Worm (Caenorhabditis elegans) whole organism, young adult: ENCODE results near the gene srlf-36.

ENCODE experiments used
- Y53F4B.3 ChIP-seq: fragments of 200-800 bp; sonication (Bioruptor generic); IDR thresholded peaks from 2 replicates; pipeline ENCODE4 v1.3.6; 2022; ENCODE audit warnings: missing genetic modification reagents, missing genetic modification characterization, missing compliant biosample characterization
- ama-1 ChIP-seq, 3 experiments: fragments of 150-350 bp in 1 of 3; sonication (generic microtip) in 2 of 3; optimal IDR thresholded peaks; 2 replicates each; lab custom pipeline; 2014 to 2018; ENCODE audit warnings: missing biosample characterization in 2 of 3, missing genetic modification characterization in 2 of 3, missing genetic modification reagents in 2 of 3
- die-1 ChIP-seq: sonication (generic microtip); optimal IDR thresholded peaks from 2 replicates; lab custom pipeline; 2016; ENCODE audit warnings: missing genotype, mild to moderate bottlenecking, missing genetic modification characterization, missing compliant biosample characterization
- fkh-3 ChIP-seq: sonication (generic microtip); optimal IDR thresholded peaks from 2 replicates; lab custom pipeline; 2016; ENCODE audit warnings: mild to moderate bottlenecking, missing genetic modification characterization, missing compliant biosample characterization
- him-1 ChIP-seq: sonication (generic microtip); optimal IDR thresholded peaks from 2 replicates; lab custom pipeline; 2016; ENCODE audit warnings: missing genotype, missing genetic modification reagents, missing genetic modification characterization, missing compliant biosample characterization
- mes-4 ChIP-seq: sonication (generic microtip); optimal IDR thresholded peaks from 2 replicates; lab custom pipeline; 2016; ENCODE audit warnings: missing genotype, missing genetic modification characterization, missing compliant biosample characterization
- nfya-1 ChIP-seq: sonication (generic microtip); optimal IDR thresholded peaks from 2 replicates; lab custom pipeline; 2017; ENCODE audit warnings: antibody characterized with exemption, missing compliant biosample characterization, missing genetic modification characterization, borderline replicate concordance; ENCODE audit not compliant: insufficient read depth
- tlf-1 ChIP-seq: fragments of 200-800 bp; sonication (Bioruptor generic); optimal IDR thresholded peaks from 2 replicates; lab custom pipeline; 2018; ENCODE audit warnings: mild to moderate bottlenecking, missing genetic modification characterization, missing compliant biosample characterization
- unc-62 ChIP-seq: fragments of 150-350 bp; optimal IDR thresholded peaks from 2 replicates; lab custom pipeline; 2014; ENCODE audit warnings: missing biosample characterization, missing genetic modification reagents, missing genetic modification characterization

ce11 chrV:565984-566383, 43.6 kb downstream of the srlf-36 start, which contains the start of gene sri-73:
- TF ChIP-seq fkh-3 (no peak), ama-1 (optimal IDR thresholded peaks at IDR 0.05; lab: Kevin White, UChicago) (no peak), ama-1 (GFP tag; optimal IDR thresholded peaks at IDR 0.05; lab: Kevin White, UChicago) (no peak), mes-4 (tag; lab: Kevin White, UChicago) (no peak), him-1 (tag; lab: Kevin White, UChicago) (no peak), Y53F4B.3 (no peak), nfya-1 (no peak), tlf-1 (GFP tag; lab: Kevin White, UChicago) (no peak), unc-62 (GFP tag; lab: Kevin White, UChicago) (no peak), die-1 (no peak)
